Worm (Caenorhabditis elegans) whole organism, late embryonic: ENCODE data around the gene F35F10.5.

Experiments used
- ceh-31 ChIP-seq: sonication (generic microtip); optimal IDR thresholded peaks from 2 replicates; lab custom pipeline; 2016; ENCODE audit warnings: missing genetic modification characterization, missing compliant biosample characterization
- hlh-13 ChIP-seq: fragments of 200-800 bp; sonication (Bioruptor generic); optimal IDR thresholded peaks from 2 replicates; lab custom pipeline; 2018; ENCODE audit warnings: mild to moderate bottlenecking, missing genetic modification characterization, missing compliant biosample characterization
- hlh-6 ChIP-seq: sonication (generic microtip); optimal IDR thresholded peaks from 2 replicates; lab custom pipeline; 2016; ENCODE audit warnings: missing genotype, missing genetic modification characterization, missing compliant biosample characterization
- lim-6 ChIP-seq: sonication (generic microtip); optimal IDR thresholded peaks from 2 replicates; lab custom pipeline; 2016; ENCODE audit warnings: missing genetic modification characterization, missing compliant biosample characterization
- mec-3 ChIP-seq: sonication (generic microtip); optimal IDR thresholded peaks from 2 replicates; lab custom pipeline; 2016; ENCODE audit warnings: borderline replicate concordance, missing genetic modification characterization, missing compliant biosample characterization
- pag-3 ChIP-seq: sonication (generic microtip); optimal IDR thresholded peaks from 2 replicates; lab custom pipeline; 2016; ENCODE audit warnings: missing compliant biosample characterization, missing genetic modification characterization, borderline replicate concordance
- pqm-1 ChIP-seq: sonication (generic microtip); optimal IDR thresholded peaks from 2 replicates; lab custom pipeline; 2016; ENCODE audit warnings: missing genetic modification characterization, missing compliant biosample characterization

ce11 chrV:3312067-3312666 is 27.4 kb downstream of the F35F10.5 start, which contains the start of gene arrd-18:
- no peak for TF ChIP-seq pag-3
- TF ChIP-seq hlh-13 (GFP tag; lab: Kevin White, UChicago) = no peak
- no peak for TF ChIP-seq ceh-31 (tag; lab: Kevin White, UChicago)
- no peak for TF ChIP-seq hlh-6 (tag; lab: Kevin White, UChicago)
- TF ChIP-seq lim-6 (tag; lab: Kevin White, UChicago) = no peak
- no peak for TF ChIP-seq mec-3 (tag; lab: Kevin White, UChicago)
- no peak for TF ChIP-seq pqm-1 (tag; lab: Kevin White, UChicago)
